Worm (Caenorhabditis elegans) whole organism, mixed stage, embryonic: ENCODE data around the gene unc-61.

Source experiments
- bed-3 ChIP-seq: fragments of 200-800 bp; sonication (Bioruptor generic); optimal IDR thresholded peaks from 3 replicates; lab custom pipeline; 2018; ENCODE audit warnings: mild to moderate bottlenecking, missing genetic modification characterization, moderate library complexity, missing compliant biosample characterization
- blmp-1 ChIP-seq: fragments of 150-350 bp; optimal IDR thresholded peaks from 2 replicates; lab custom pipeline; 2014; ENCODE audit warnings: missing biosample characterization, missing genetic modification characterization
- ceh-39 ChIP-seq: fragments of 150-350 bp; optimal IDR thresholded peaks from 2 replicates; lab custom pipeline; 2014; ENCODE audit warnings: missing biosample characterization, missing genetic modification characterization
- ceh-43 ChIP-seq: fragments of 200-800 bp; sonication (Bioruptor generic); optimal IDR thresholded peaks from 2 replicates; lab custom pipeline; 2018; ENCODE audit warnings: mild to moderate bottlenecking, missing genetic modification characterization, moderate library complexity, missing compliant biosample characterization
- ceh-83 ChIP-seq: fragments of 200-800 bp; sonication (Bioruptor generic); optimal IDR thresholded peaks from 2 replicates; lab custom pipeline; 2018; ENCODE audit warnings: mild to moderate bottlenecking, missing genetic modification characterization, missing compliant biosample characterization
- ces-1 ChIP-seq: fragments of 150-350 bp; optimal IDR thresholded peaks from 2 replicates; lab custom pipeline; 2014; ENCODE audit warnings: missing biosample characterization, missing genetic modification reagents, missing genetic modification characterization
- cnd-1 ChIP-seq: fragments of 200-800 bp; sonication (Bioruptor generic); optimal IDR thresholded peaks from 2 replicates; lab custom pipeline; 2018; ENCODE audit warnings: mild to moderate bottlenecking, missing genetic modification characterization, missing compliant biosample characterization
- drap-1 ChIP-seq: fragments of 200-800 bp; sonication (Bioruptor generic); optimal IDR thresholded peaks from 3 replicates; lab custom pipeline; 2018; ENCODE audit warnings: mild to moderate bottlenecking, missing genetic modification characterization, missing compliant biosample characterization
- elt-1 ChIP-seq: sonication (generic microtip); optimal IDR thresholded peaks from 2 replicates; lab custom pipeline; 2017; ENCODE audit warnings: missing genetic modification characterization, mild to moderate bottlenecking, missing compliant biosample characterization, antibody characterized with exemption, moderate library complexity, borderline replicate concordance; ENCODE audit not compliant: insufficient read depth
- elt-3 ChIP-seq: fragments of 150-350 bp; optimal IDR thresholded peaks from 2 replicates; lab custom pipeline; 2014; ENCODE audit warnings: missing biosample characterization, missing genetic modification characterization
- flh-1 ChIP-seq: fragments of 200-800 bp; sonication (Bioruptor generic); optimal IDR thresholded peaks from 2 replicates; lab custom pipeline; 2018; ENCODE audit warnings: mild to moderate bottlenecking, missing genetic modification characterization, moderate library complexity, missing compliant biosample characterization
- ham-2 ChIP-seq: fragments of 200-800 bp; sonication (Bioruptor generic); optimal IDR thresholded peaks from 2 replicates; lab custom pipeline; 2018; ENCODE audit warnings: mild to moderate bottlenecking, missing genetic modification characterization, missing compliant biosample characterization
- hlh-1 ChIP-seq: fragments of 150-350 bp; optimal IDR thresholded peaks from 2 replicates; lab custom pipeline; 2014; ENCODE audit warnings: missing biosample characterization, missing genetic modification reagents, missing genetic modification characterization
- lin-13 ChIP-seq: fragments of 150-350 bp; optimal IDR thresholded peaks from 2 replicates; lab custom pipeline; 2014; ENCODE audit warnings: missing biosample characterization, missing genetic modification characterization
- lin-32 ChIP-seq: fragments of 200-800 bp; sonication (Bioruptor generic); optimal IDR thresholded peaks from 2 replicates; lab custom pipeline; 2018; ENCODE audit warnings: mild to moderate bottlenecking, missing genetic modification characterization, missing compliant biosample characterization
- lsy-2 ChIP-seq: fragments of 150-350 bp; optimal IDR thresholded peaks from 2 replicates; lab custom pipeline; 2014; ENCODE audit warnings: missing biosample characterization, missing genetic modification characterization
- mab-5 ChIP-seq: fragments of 150-350 bp; optimal IDR thresholded peaks from 2 replicates; lab custom pipeline; 2014; ENCODE audit warnings: missing biosample characterization, missing genetic modification characterization
- mep-1 ChIP-seq: fragments of 150-350 bp; optimal IDR thresholded peaks from 2 replicates; lab custom pipeline; 2017; ENCODE audit warnings: missing biosample characterization, missing genetic modification reagents, missing genetic modification characterization, inconsistent platforms
- mls-2 ChIP-seq: sonication (generic microtip); optimal IDR thresholded peaks from 2 replicates; lab custom pipeline; 2016; ENCODE audit warnings: mild to moderate bottlenecking, missing genetic modification characterization, moderate library complexity, missing compliant biosample characterization
- nhr-12 ChIP-seq: fragments of 150-350 bp; optimal IDR thresholded peaks from 2 replicates; lab custom pipeline; 2014; ENCODE audit warnings: missing biosample characterization, missing genetic modification characterization
- nhr-2 ChIP-seq: fragments of 150-350 bp; optimal IDR thresholded peaks from 2 replicates; lab custom pipeline; 2014; ENCODE audit warnings: missing biosample characterization, missing genetic modification characterization
- nhr-237 ChIP-seq: fragments of 150-350 bp; optimal IDR thresholded peaks from 2 replicates; lab custom pipeline; 2014; ENCODE audit warnings: missing biosample characterization, missing genetic modification characterization
- nhr-28 ChIP-seq: fragments of 150-350 bp; optimal IDR thresholded peaks from 2 replicates; lab custom pipeline; 2014; ENCODE audit warnings: missing biosample characterization, missing genetic modification characterization
- nhr-76 ChIP-seq: sonication (generic microtip); optimal IDR thresholded peaks from 2 replicates; lab custom pipeline; 2017; ENCODE audit warnings: missing biosample characterization, missing genetic modification characterization
- sem-2 ChIP-seq: fragments of 200-800 bp; sonication (Bioruptor generic); optimal IDR thresholded peaks from 2 replicates; lab custom pipeline; 2018; ENCODE audit warnings: mild to moderate bottlenecking, missing genetic modification characterization, missing compliant biosample characterization
- snpc-4 ChIP-seq: fragments of 150-350 bp; optimal IDR thresholded peaks from 2 replicates; lab custom pipeline; 2014; ENCODE audit warnings: missing biosample characterization, missing genetic modification characterization
- sptf-1 ChIP-seq: sonication (generic microtip); optimal IDR thresholded peaks from 2 replicates; lab custom pipeline; 2017; ENCODE audit warnings: mild to moderate bottlenecking, missing genetic modification characterization, moderate library complexity, missing compliant biosample characterization
- tbx-8 ChIP-seq: fragments of 200-800 bp; sonication (Bioruptor generic); optimal IDR thresholded peaks from 2 replicates; lab custom pipeline; 2018; ENCODE audit warnings: mild to moderate bottlenecking, missing genetic modification characterization, moderate library complexity, missing compliant biosample characterization
- unc-120 ChIP-seq: sonication (generic microtip); optimal IDR thresholded peaks from 2 replicates; lab custom pipeline; 2017; ENCODE audit warnings: missing genetic modification characterization, missing compliant biosample characterization; ENCODE audit not compliant: poor library complexity, severe bottlenecking
- unc-39 ChIP-seq: fragments of 150-350 bp; optimal IDR thresholded peaks from 2 replicates; lab custom pipeline; 2014; ENCODE audit warnings: missing biosample characterization, missing genetic modification characterization
- unc-62 ChIP-seq: fragments of 150-350 bp; optimal IDR thresholded peaks from 2 replicates; lab custom pipeline; 2014; ENCODE audit warnings: missing biosample characterization, missing genetic modification reagents, missing genetic modification characterization
- zip-8 ChIP-seq: fragments of 150-350 bp; optimal IDR thresholded peaks from 2 replicates; lab custom pipeline; 2014; ENCODE audit warnings: missing biosample characterization, missing genetic modification characterization
- ztf-11 ChIP-seq: fragments of 150-350 bp; optimal IDR thresholded peaks from 2 replicates; lab custom pipeline; 2014; ENCODE audit warnings: missing biosample characterization, missing genetic modification characterization

Gene unc-61

DNA sequence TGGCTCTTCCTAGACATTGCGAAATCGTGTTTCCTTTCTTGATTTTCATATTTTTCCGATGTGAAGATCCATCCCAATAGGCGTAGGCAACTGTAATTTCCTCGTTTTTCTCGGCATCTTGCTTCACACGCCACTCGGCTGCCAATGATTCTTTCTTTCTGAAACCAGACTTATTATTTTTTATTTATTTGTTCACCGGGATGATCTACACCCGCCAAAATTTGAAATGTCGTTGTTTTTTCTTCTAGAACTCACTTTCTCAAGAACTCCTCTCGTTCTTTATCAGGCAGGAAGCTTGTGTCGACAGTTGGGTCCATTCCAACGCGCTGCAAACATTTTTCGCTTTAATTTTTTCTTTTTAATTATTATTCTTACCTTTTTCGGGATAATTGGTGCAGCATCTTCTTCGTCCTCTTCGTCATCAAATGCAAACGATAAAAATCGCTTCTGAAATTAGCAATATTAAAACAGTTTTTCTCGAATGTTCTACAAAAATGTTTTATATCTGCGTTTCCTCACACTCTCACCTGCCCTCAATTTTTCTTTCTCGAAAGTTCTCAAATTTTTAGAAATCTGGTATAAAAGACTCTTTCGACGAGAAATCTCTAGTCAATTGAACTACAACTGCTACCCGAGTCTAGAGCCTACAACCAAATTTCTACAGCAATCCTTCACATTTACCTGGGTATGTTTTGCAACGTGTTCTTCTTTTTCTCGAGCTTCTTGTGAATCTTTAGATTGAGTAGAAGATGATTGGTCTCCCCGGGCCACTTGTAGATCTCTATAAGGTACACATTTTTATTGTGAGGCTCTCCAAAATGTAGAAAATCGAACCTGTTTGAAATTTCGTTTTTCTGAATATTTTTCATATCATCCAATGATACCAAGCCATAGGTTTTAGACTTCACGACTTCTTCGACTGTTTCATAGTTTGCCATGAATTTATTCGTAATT is 49.4 kb downstream of the unc-61 start, which contains the start of gene hsp-90:
TSS of gene hsp-90 (plus strand) at position 560 of the 954 bp plus-strand sequence.
- TF ChIP-seq elt-3 (no peak), blmp-1 (tag; lab: Kevin White, UChicago) (no peak), nhr-12 (no peak), ham-2 (no peak), ceh-83 (GFP tag; lab: Kevin White, UChicago) (no peak), nhr-76 (no peak), hlh-1 (tag; lab: Kevin White, UChicago) (no peak), flh-1 (GFP tag; lab: Kevin White, UChicago) (no peak), cnd-1 (tag; lab: Kevin White, UChicago) (no peak), mep-1 (tag; lab: Kevin White, UChicago) (no peak), sem-2 (GFP tag; lab: Kevin White, UChicago) (no peak), lsy-2 (tag; lab: Kevin White, UChicago) (no peak), mab-5 (tag; lab: Kevin White, UChicago) (no peak), sptf-1 (tag; lab: Kevin White, UChicago) (no peak), snpc-4 (tag; lab: Kevin White, UChicago) (no peak), bed-3 (GFP tag; lab: Kevin White, UChicago) (no peak), nhr-2 (tag; lab: Kevin White, UChicago) (no peak), lin-13 (tag; lab: Kevin White, UChicago) (no peak), unc-39 (tag; lab: Kevin White, UChicago) (no peak), unc-120 (tag; lab: Kevin White, UChicago) (no peak)

DNA sequence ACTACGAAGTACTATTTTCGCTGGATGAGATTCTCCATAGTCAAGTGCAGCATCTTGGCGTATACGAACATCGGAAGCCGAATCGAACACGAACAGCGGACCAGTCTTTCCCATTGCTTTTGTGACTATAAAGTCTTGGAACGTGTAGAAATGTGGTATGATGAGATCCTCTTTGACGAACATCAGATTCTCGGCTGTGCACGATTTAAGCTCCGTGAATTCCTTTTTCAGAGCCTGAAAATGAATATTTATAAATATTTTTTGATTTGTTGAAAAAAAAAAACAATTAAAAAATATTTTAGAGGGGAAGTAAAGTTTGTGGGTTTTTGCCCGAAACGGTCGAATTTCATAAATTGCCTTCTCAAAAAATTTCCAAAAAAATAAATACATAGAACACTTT is 50.1 kb downstream of the unc-61 start:
- TF ChIP-seq mls-2 (tag; lab: Kevin White, UChicago) (no peak), ztf-11 (tag; lab: Kevin White, UChicago) (no peak), ham-2 (no peak), hlh-1 (tag; lab: Kevin White, UChicago) (no peak), unc-62 (GFP tag; lab: Kevin White, UChicago) (no peak), nhr-28 (tag; lab: Kevin White, UChicago) (no peak), mab-5 (tag; lab: Kevin White, UChicago) (no peak), cnd-1 (tag; lab: Kevin White, UChicago) (no peak), bed-3 (GFP tag; lab: Kevin White, UChicago) (no peak), unc-39 (tag; lab: Kevin White, UChicago) (no peak), unc-120 (tag; lab: Kevin White, UChicago) (no peak), nhr-76 (no peak), zip-8 (no peak)

DNA sequence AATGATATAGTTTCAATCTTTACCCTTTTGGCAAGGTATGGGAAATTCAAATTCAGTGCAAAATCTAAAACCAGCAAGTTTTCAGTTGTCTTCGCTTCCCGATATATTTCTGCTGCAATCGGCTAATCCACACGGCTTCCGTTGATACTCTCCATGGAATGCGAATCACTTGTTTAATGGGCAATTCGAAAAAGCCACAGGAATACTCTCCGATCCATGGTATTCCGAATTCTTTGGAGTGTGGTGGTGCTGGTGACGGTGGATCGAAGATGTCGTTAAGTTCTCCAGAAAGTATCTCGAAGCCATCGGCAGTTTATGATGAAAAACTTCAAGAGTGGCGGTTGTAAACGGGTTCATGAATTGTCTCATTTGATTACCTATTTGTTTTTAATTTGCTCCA is 50.7 kb downstream of the unc-61 start:
- no peak for TF ChIP-seq hlh-1 (tag; lab: Kevin White, UChicago)
- no peak for TF ChIP-seq mab-5 (tag; lab: Kevin White, UChicago)
- TF ChIP-seq mep-1 (tag; lab: Kevin White, UChicago), result no peak
- TF ChIP-seq elt-3, result no peak
- no peak for TF ChIP-seq sptf-1 (tag; lab: Kevin White, UChicago)
- no peak for TF ChIP-seq ceh-39 (tag; lab: Kevin White, UChicago)
- no peak for TF ChIP-seq bed-3 (GFP tag; lab: Kevin White, UChicago)
- TF ChIP-seq drap-1 (GFP tag; lab: Kevin White, UChicago), result no peak
- TF ChIP-seq elt-1, result no peak
- no peak for TF ChIP-seq ceh-83 (GFP tag; lab: Kevin White, UChicago)
- TF ChIP-seq zip-8, result no peak
- no peak for TF ChIP-seq ceh-43 (GFP tag; lab: Kevin White, UChicago)
- TF ChIP-seq nhr-28 (tag; lab: Kevin White, UChicago), result no peak
- no peak for TF ChIP-seq nhr-12
- no peak for TF ChIP-seq lsy-2 (tag; lab: Kevin White, UChicago)
- TF ChIP-seq unc-120 (tag; lab: Kevin White, UChicago), result no peak
- TF ChIP-seq flh-1 (GFP tag; lab: Kevin White, UChicago), result no peak
- TF ChIP-seq unc-62 (GFP tag; lab: Kevin White, UChicago), result no peak
- TF ChIP-seq snpc-4 (tag; lab: Kevin White, UChicago), result no peak

DNA sequence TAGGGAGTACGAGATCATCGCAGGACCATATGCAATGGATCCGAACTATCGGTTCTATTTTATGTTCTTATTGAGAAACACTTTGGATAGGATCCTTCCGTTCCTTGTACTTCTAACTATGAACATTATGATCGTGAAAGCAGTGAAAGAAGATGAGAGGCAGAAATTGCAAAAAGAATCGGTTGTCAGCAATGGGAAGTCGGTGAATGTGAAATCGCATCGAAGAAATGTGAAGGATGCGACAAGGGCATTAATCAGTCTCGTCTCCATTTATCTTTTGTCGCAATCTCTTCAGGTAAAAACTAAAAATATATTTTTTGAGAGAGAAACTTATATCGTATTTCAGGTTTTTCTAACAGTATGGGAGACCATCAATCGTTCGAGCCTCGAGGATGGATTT is 51.2 kb downstream of the unc-61 start:
- TF ChIP-seq ceh-39 (tag; lab: Kevin White, UChicago) (no peak), nhr-2 (tag; lab: Kevin White, UChicago) (no peak), blmp-1 (tag; lab: Kevin White, UChicago) (no peak), mls-2 (tag; lab: Kevin White, UChicago) (no peak), tbx-8 (no peak), lin-32 (no peak), ham-2 (no peak), hlh-1 (tag; lab: Kevin White, UChicago) (no peak), ces-1 (GFP tag; lab: Kevin White, UChicago) (no peak), sptf-1 (tag; lab: Kevin White, UChicago) (no peak), nhr-237 (tag; lab: Kevin White, UChicago) (no peak), nhr-76 (no peak)
